Worm (Caenorhabditis elegans): ENCODE data around the gene sfxn-1.5.

- TF ChIP-seq pes-1 (GFP tag; IDR thresholded peaks at IDR 0.05) (peak; percentile 70), hnd-1 (tag; optimal IDR thresholded peaks at IDR 0.05) (no peak), hmg-4 (GFP tag; optimal IDR thresholded peaks at IDR 0.05) (no peak), ceh-36 (tag; optimal IDR thresholded peaks at IDR 0.05) (no peak), sea-1 (GFP tag; conservative IDR thresholded peaks at IDR 0.05) (no peak), ama-1 (optimal IDR thresholded peaks at IDR 0.05) (no peak), tbx-11 (GFP tag; IDR thresholded peaks at IDR 0.05) (no peak), hmbx-1 (tag; optimal IDR thresholded peaks at IDR 0.05) (no peak), aly-1 (tag; optimal IDR thresholded peaks at IDR 0.05) (no peak)
Measured at ce11 chrX:11645517-11645916, 15.9 kb downstream of the sfxn-1.5 start.

Measured in whole organism, early embryonic.